Fruit fly (Drosophila melanogaster) whole organism, embryonic: ENCODE results near the gene CG14515.

Experiments used
- BEAF-32 ChIP-seq: fragments of 200-800 bp; sonication (Bioruptor generic); optimal IDR thresholded peaks from 3 replicates; lab custom pipeline; 2017; ENCODE audit warnings: missing biosample characterization, missing genetic modification characterization, mild to moderate bottlenecking, moderate library complexity, missing genetic modification reagents
- Bgb ChIP-seq: fragments of 200-800 bp; sonication (Bioruptor generic); IDR thresholded peaks from 2 replicates; pipeline ENCODE4 v1.3.6; 2022; ENCODE audit warnings: missing biosample characterization, missing genetic modification characterization; ENCODE audit not compliant: partially characterized antibody
- CG12104 ChIP-seq: fragments of 200-800 bp; sonication (Bioruptor generic); optimal IDR thresholded peaks from 3 replicates; lab custom pipeline; 2016; ENCODE audit warnings: missing biosample characterization, missing genetic modification characterization
- CG14860 ChIP-seq: fragments of 200-800 bp; sonication (Bioruptor generic); IDR thresholded peaks from 3 replicates; pipeline ENCODE4 v1.3.6; 2022; ENCODE audit warnings: missing biosample characterization, missing genetic modification characterization; ENCODE audit not compliant: partially characterized antibody
- CG15073 ChIP-seq: fragments of 200-800 bp; sonication (Bioruptor generic); optimal IDR thresholded peaks from 2 replicates; lab custom pipeline; 2016; ENCODE audit warnings: missing biosample characterization, missing genetic modification characterization
- CG15601 ChIP-seq: fragments of 200-800 bp; sonication (Bioruptor generic); optimal IDR thresholded peaks from 3 replicates; lab custom pipeline; 2019; ENCODE audit warnings: missing biosample characterization, mild to moderate bottlenecking, missing genetic modification characterization, moderate library complexity
- CG17361 ChIP-seq: fragments of 200-800 bp; sonication (Bioruptor generic); IDR thresholded peaks from 3 replicates; pipeline ENCODE4 v1.3.6; 2022; ENCODE audit warnings: missing biosample characterization, missing genetic modification characterization
- CG17829 ChIP-seq: fragments of 200-800 bp; optimal IDR thresholded peaks from 2 replicates; lab custom pipeline; 2019; ENCODE audit warnings: missing biosample characterization, mild to moderate bottlenecking, missing genetic modification characterization, moderate library complexity
- CG32532 ChIP-seq: fragments of 200-800 bp; sonication (Bioruptor generic); IDR thresholded peaks from 2 replicates; pipeline ENCODE4 v1.3.6; 2022; ENCODE audit warnings: missing biosample characterization, missing genetic modification characterization
- CG43689 ChIP-seq: fragments of 200-800 bp; sonication (Bioruptor generic); IDR thresholded peaks from 2 replicates; pipeline ENCODE4 v1.3.6; 2022; ENCODE audit warnings: missing biosample characterization, missing genetic modification characterization
- CG6654 ChIP-seq: fragments of 200-800 bp; sonication (Bioruptor generic); optimal IDR thresholded peaks from 2 replicates; lab custom pipeline; 2017; ENCODE audit warnings: missing biosample characterization, mild to moderate bottlenecking, missing genetic modification characterization
- CG7786 ChIP-seq: fragments of 200-800 bp; sonication (Bioruptor generic); optimal IDR thresholded peaks from 2 replicates; lab custom pipeline; 2016; ENCODE audit warnings: missing biosample characterization, missing genetic modification characterization
- CG7987 ChIP-seq: fragments of 200-800 bp; sonication (Bioruptor generic); optimal IDR thresholded peaks from 2 replicates; lab custom pipeline; 2018; ENCODE audit warnings: missing biosample characterization, mild to moderate bottlenecking, missing genetic modification characterization, moderate library complexity
- CG8765 ChIP-seq: fragments of 200-800 bp; sonication (Bioruptor generic); IDR thresholded peaks from 2 replicates; pipeline ENCODE4 v1.3.6; 2022; ENCODE audit warnings: missing biosample characterization, missing genetic modification characterization
- CG9437 ChIP-seq: fragments of 200-800 bp; sonication (Bioruptor generic); optimal IDR thresholded peaks from 2 replicates; lab custom pipeline; 2018; ENCODE audit warnings: missing biosample characterization, mild to moderate bottlenecking, missing genetic modification characterization
- CG9817 ChIP-seq: fragments of 200-800 bp; sonication (Bioruptor generic); optimal IDR thresholded peaks from 2 replicates; lab custom pipeline; 2018; ENCODE audit warnings: missing biosample characterization, mild to moderate bottlenecking, missing genetic modification characterization, moderate library complexity
- CkIIα-i1 ChIP-seq: fragments of 200-800 bp; sonication (Bioruptor generic); IDR thresholded peaks from 2 replicates; pipeline ENCODE4 v1.3.6; 2022; ENCODE audit warnings: missing biosample characterization, missing genetic modification characterization
- D ChIP-seq, 2 experiments: fragments of 200-800 bp in 1 of 2; fragments of >200 bp in 1 of 2; sonication (Bioruptor generic) in 1 of 2; optimal IDR thresholded peaks; 2 replicates in 1 of 2; 3 replicates in 1 of 2; lab custom pipeline; 2017; ENCODE audit warnings: mild to moderate bottlenecking in 1 of 2, missing biosample characterization in 1 of 2, missing genetic modification characterization in 1 of 2, missing genetic modification reagents in 1 of 2
- D19A ChIP-seq: fragments of 200-800 bp; optimal IDR thresholded peaks from 3 replicates; lab custom pipeline; 2019; ENCODE audit warnings: missing biosample characterization, mild to moderate bottlenecking, missing genetic modification characterization, moderate library complexity
- Dek ChIP-seq: fragments of 200-800 bp; sonication (Bioruptor generic); optimal IDR thresholded peaks from 3 replicates; lab custom pipeline; 2019; ENCODE audit warnings: missing biosample characterization, mild to moderate bottlenecking, missing genetic modification characterization, moderate library complexity
- Dip2 ChIP-seq: fragments of 200-800 bp; sonication (Bioruptor generic); IDR thresholded peaks from 2 replicates; pipeline ENCODE4 v1.3.6; 2022; ENCODE audit warnings: missing biosample characterization, missing genetic modification characterization
- Dll ChIP-seq: fragments of 200-800 bp; sonication (Bioruptor generic); IDR thresholded peaks from 4 replicates; pipeline ENCODE4 v1.3.6; 2022; ENCODE audit warnings: missing biosample characterization, missing genetic modification characterization; ENCODE audit not compliant: partially characterized antibody
- Ets97D ChIP-seq: fragments of 200-800 bp; sonication (Bioruptor generic); optimal IDR thresholded peaks from 3 replicates; lab custom pipeline; 2016; ENCODE audit warnings: missing biosample characterization, missing genetic modification characterization
- HmgD ChIP-seq: fragments of 200-800 bp; sonication (Bioruptor generic); optimal IDR thresholded peaks from 3 replicates; lab custom pipeline; 2016; ENCODE audit warnings: missing biosample characterization, missing genetic modification characterization
- Lhr ChIP-seq: fragments of 200-800 bp; sonication (Bioruptor generic); optimal IDR thresholded peaks from 3 replicates; lab custom pipeline; 2017; ENCODE audit warnings: mild to moderate bottlenecking, missing biosample characterization, missing genetic modification reagents, missing genetic modification characterization
- MESR4 ChIP-seq: fragments of 200-800 bp; sonication (Bioruptor generic); optimal IDR thresholded peaks from 2 replicates; lab custom pipeline; 2018; ENCODE audit warnings: missing biosample characterization, mild to moderate bottlenecking, missing genetic modification characterization, moderate library complexity
- PHDP ChIP-seq: fragments of 200-800 bp; sonication (Bioruptor generic); optimal IDR thresholded peaks from 3 replicates; lab custom pipeline; 2018; ENCODE audit warnings: missing biosample characterization, mild to moderate bottlenecking, missing genetic modification characterization, moderate library complexity
- Pdp1 ChIP-seq, 2 experiments: fragments of 200-800 bp; sonication (Bioruptor generic); optimal IDR thresholded peaks; 3 replicates each; lab custom pipeline; 2016; ENCODE audit warnings: missing biosample characterization in 2 of 2, missing genetic modification characterization in 2 of 2, mild to moderate bottlenecking in 1 of 2, moderate library complexity in 1 of 2
- Side ChIP-seq: fragments of 200-800 bp; sonication (Bioruptor generic); optimal IDR thresholded peaks from 2 replicates; lab custom pipeline; 2016; ENCODE audit warnings: missing biosample characterization, missing genetic modification characterization
- Sin3A ChIP-seq: fragments of >200 bp; optimal IDR thresholded peaks from 2 replicates; lab custom pipeline; 2018
- Xrp1 ChIP-seq: fragments of 200-800 bp; sonication (Bioruptor generic); IDR thresholded peaks from 2 replicates; pipeline ENCODE4 v1.3.6; 2022; ENCODE audit warnings: missing biosample characterization, missing genetic modification characterization
- chif ChIP-seq, 2 experiments: fragments of 200-800 bp; sonication (Bioruptor generic); optimal IDR thresholded peaks; 3 replicates each; lab custom pipeline; 2016; ENCODE audit warnings: missing biosample characterization in 2 of 2, missing genetic modification characterization in 2 of 2
- dmrt11E ChIP-seq: fragments of 200-800 bp; sonication (Bioruptor generic); optimal IDR thresholded peaks from 3 replicates; lab custom pipeline; 2018; ENCODE audit warnings: missing biosample characterization, mild to moderate bottlenecking, missing genetic modification characterization, moderate library complexity
- dmrt99B ChIP-seq: fragments of 200-800 bp; sonication (Bioruptor generic); optimal IDR thresholded peaks from 2 replicates; lab custom pipeline; 2018; ENCODE audit warnings: missing biosample characterization, mild to moderate bottlenecking, missing genetic modification characterization, moderate library complexity
- dpn ChIP-seq, 2 experiments: fragments of 200-800 bp; sonication (Bioruptor generic); optimal IDR thresholded peaks; 3 replicates each; lab custom pipeline; 2016; ENCODE audit warnings: missing biosample characterization in 2 of 2, missing genetic modification characterization in 2 of 2
- ems ChIP-seq: fragments of 200-800 bp; sonication (Bioruptor generic); optimal IDR thresholded peaks from 3 replicates; lab custom pipeline; 2016; ENCODE audit warnings: missing biosample characterization, missing genetic modification characterization
- oc ChIP-seq: fragments of 200-800 bp; sonication (Bioruptor generic); optimal IDR thresholded peaks from 2 replicates; lab custom pipeline; 2018; ENCODE audit warnings: missing biosample characterization, mild to moderate bottlenecking, missing genetic modification characterization, moderate library complexity
- onecut ChIP-seq: fragments of 200-800 bp; sonication (Bioruptor generic); IDR thresholded peaks from 2 replicates; pipeline ENCODE4 v1.3.6; 2022; ENCODE audit warnings: missing biosample characterization, missing genetic modification characterization
- pan ChIP-seq, 4 experiments: fragments of >200 bp in 3 of 4; fragments of 200-800 bp in 1 of 4; sonication (Bioruptor generic) in 1 of 4; optimal IDR thresholded peaks in 3 of 4; IDR thresholded peaks in 1 of 4; 2 replicates each; pipeline versions ENCODE4 v1.3.6 to Lab custom; 2017 to 2022; ENCODE audit warnings: missing biosample characterization in 2 of 4, missing genetic modification characterization in 2 of 4, mixed read lengths in 1 of 4
- phol ChIP-seq: fragments of 200-800 bp; sonication (Bioruptor generic); optimal IDR thresholded peaks from 3 replicates; lab custom pipeline; 2018; ENCODE audit warnings: missing biosample characterization, mild to moderate bottlenecking, missing genetic modification characterization, moderate library complexity
- pros ChIP-seq: fragments of 200-800 bp; sonication (Bioruptor generic); optimal IDR thresholded peaks from 3 replicates; lab custom pipeline; 2019; ENCODE audit warnings: missing biosample characterization, mild to moderate bottlenecking, missing genetic modification characterization, moderate library complexity
- pzg ChIP-seq: fragments of 200-800 bp; sonication (Bioruptor generic); optimal IDR thresholded peaks from 3 replicates; lab custom pipeline; 2018; ENCODE audit warnings: missing biosample characterization, mild to moderate bottlenecking, missing genetic modification characterization, moderate library complexity
- sc ChIP-seq, 3 experiments: fragments of >200 bp in 2 of 3; fragments of 200-800 bp in 1 of 3; sonication (Bioruptor generic) in 1 of 3; optimal IDR thresholded peaks; 2 replicates in 2 of 3; 3 replicates in 1 of 3; lab custom pipeline; 2017; ENCODE audit warnings: mild to moderate bottlenecking in 1 of 3, missing biosample characterization in 1 of 3, missing genetic modification characterization in 1 of 3, missing genetic modification reagents in 1 of 3
- stc ChIP-seq: fragments of 200-800 bp; sonication (Bioruptor generic); IDR thresholded peaks from 2 replicates; pipeline ENCODE4 v1.3.6; 2022; ENCODE audit warnings: missing biosample characterization, missing genetic modification characterization
- tna ChIP-seq: fragments of 200-800 bp; sonication (Bioruptor generic); IDR thresholded peaks from 2 replicates; pipeline ENCODE4 v1.3.6; 2022; ENCODE audit warnings: missing biosample characterization, missing genetic modification characterization; ENCODE audit not compliant: partially characterized antibody
- unc-4 ChIP-seq: fragments of 200-800 bp; sonication (Bioruptor generic); IDR thresholded peaks from 2 replicates; pipeline ENCODE4 v1.3.6; 2022; ENCODE audit warnings: missing biosample characterization, missing genetic modification characterization; ENCODE audit not compliant: partially characterized antibody
- wdn ChIP-seq: fragments of 200-800 bp; sonication (Bioruptor generic); IDR thresholded peaks from 2 replicates; pipeline ENCODE4 v1.3.6; 2022; ENCODE audit warnings: missing biosample characterization, missing genetic modification characterization

CG14515 gene

DNA sequence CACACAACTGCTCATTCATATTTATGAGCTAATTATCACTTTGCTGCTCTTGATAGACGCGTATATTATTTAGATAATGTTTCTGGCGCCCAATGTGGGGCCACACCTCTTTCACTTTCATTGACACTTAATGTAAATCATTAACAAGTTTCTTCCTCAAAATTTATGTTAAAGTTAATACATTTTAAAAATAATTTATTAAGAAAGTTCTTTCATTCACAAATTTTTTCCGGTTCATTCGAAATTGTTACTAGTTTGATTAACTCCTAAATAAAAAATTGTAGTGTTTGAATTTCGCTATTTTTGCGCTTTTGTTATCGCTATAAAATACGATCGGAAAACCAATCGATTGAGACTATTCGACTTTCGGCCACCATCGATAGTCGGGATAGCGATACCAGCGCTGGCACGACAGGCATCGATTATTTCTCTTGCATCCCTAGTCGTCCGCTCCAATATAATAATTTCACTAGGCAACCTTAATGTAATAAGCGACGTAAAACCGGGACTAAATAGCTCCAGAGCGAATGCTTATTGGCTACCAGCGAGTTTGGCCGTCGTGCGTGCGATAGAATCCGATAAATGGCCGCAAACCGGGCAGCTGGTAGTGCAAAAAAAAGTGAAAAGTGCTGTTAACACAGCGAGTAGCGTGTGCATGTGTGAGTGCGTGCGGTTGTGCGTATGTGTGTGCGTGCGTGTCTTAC, 31.5 kb downstream of the CG14515 start, which contains the start of gene Usp1 (continued):
- TF ChIP-seq Dek (tag; lab: Kevin White, UChicago) (peak; percentile 14), CG7987 (GFP tag; lab: Kevin White, UChicago) (peak; percentile 26), oc (tag; lab: Kevin White, UChicago) (no peak), CG15073 (GFP tag; lab: Kevin White, UChicago) (no peak), onecut (peak; percentile 61; the same call in 1 of the 2 replicates), chif (GFP tag; optimal IDR thresholded peaks at IDR 0.05; lab: Kevin White, UChicago) (no peak), CG17361 (GFP tag; lab: Robert Waterston, UW) (peak; percentile 94; the same call in 2 of the 3 replicates), MESR4 (peak; percentile 93), pan (optimal IDR thresholded peaks at IDR 0.05; lab: Kevin White, UChicago) (no peak), pan (GFP tag; optimal IDR thresholded peaks at IDR 0.05 in 1 of 2, IDR thresholded peaks at IDR 0.05 in 1 of 2) (no peak), Ets97D (GFP tag; lab: Kevin White, UChicago) (peak; percentile 76), Bgb (GFP tag; lab: Robert Waterston, UW) (peak; percentile 98), sc (optimal IDR thresholded peaks at IDR 0.05; lab: Kevin White, UChicago) (no peak), sc (GFP tag; optimal IDR thresholded peaks at IDR 0.05; lab: Kevin White, UChicago) (no peak), Sin3A (lab: Kevin White, UChicago) (peak; percentile 72), unc-4 (GFP tag; lab: Robert Waterston, UW) (peak; percentile 91), D19A (tag; lab: Kevin White, UChicago) (no peak), Lhr (peak; percentile 32), pros (no peak), Side (GFP tag; lab: Kevin White, UChicago) (peak; percentile 28), Pdp1 (GFP tag; optimal IDR thresholded peaks at IDR 0.05; lab: Kevin White, UChicago) (peak in 1 of 2 experiments; percentile 24), dmrt99B (no peak), PHDP (tag; lab: Kevin White, UChicago) (no peak), D (optimal IDR thresholded peaks at IDR 0.05; lab: Kevin White, UChicago) (peak; percentile 73), D (GFP tag; optimal IDR thresholded peaks at IDR 0.05; lab: Kevin White, UChicago) (no peak), CG43689 (GFP tag; lab: Robert Waterston, UW) (no peak), tna (peak; percentile 98), HmgD (peak; percentile 42), Dip2 (GFP tag; lab: Robert Waterston, UW) (no peak), ems (GFP tag; lab: Kevin White, UChicago) (no peak), CkIIα-i1 (GFP tag; lab: Robert Waterston, UW) (no peak), CG9817 (tag; lab: Kevin White, UChicago) (no peak), dmrt11E (tag; lab: Kevin White, UChicago) (no peak), Dll (GFP tag; lab: Robert Waterston, UW) (peak; percentile 91), pzg (GFP tag; lab: Kevin White, UChicago) (peak; percentile 92), CG14860 (peak; percentile 97), BEAF-32 (GFP tag; lab: Kevin White, UChicago) (peak; percentile 94), CG7786 (GFP tag; lab: Kevin White, UChicago) (no peak), CG15601 (tag; lab: Kevin White, UChicago) (no peak), phol (tag; lab: Kevin White, UChicago) (peak; percentile 49), CG32532 (GFP tag; lab: Robert Waterston, UW) (no peak), dpn (GFP tag; optimal IDR thresholded peaks at IDR 0.05; lab: Kevin White, UChicago) (peak in 1 of 2 experiments; percentile 15), CG6654 (GFP tag; lab: Kevin White, UChicago) (no peak), Xrp1 (GFP tag; lab: Robert Waterston, UW) (0 out of 2 replicates have a peak, but pooled peaks have one; percentile 8), wdn (GFP tag; lab: Robert Waterston, UW) (no peak), CG12104 (GFP tag; lab: Kevin White, UChicago) (no peak), CG8765 (GFP tag; lab: Robert Waterston, UW) (no peak), CG9437 (GFP tag; lab: Kevin White, UChicago) (peak; percentile 73), stc (no peak), CG17829 (tag; lab: Kevin White, UChicago) (peak; percentile 52)
